Fruit fly (Drosophila melanogaster) whole organism, embryonic: ENCODE results near the gene CG34179.

Experiments
- B-H2 ChIP-seq: fragments of 200-800 bp; sonication (Bioruptor generic); optimal IDR thresholded peaks from 2 replicates; lab custom pipeline; 2018; ENCODE audit warnings: missing biosample characterization, mild to moderate bottlenecking, missing genetic modification characterization
- CG10274 ChIP-seq: fragments of 200-800 bp; sonication (Bioruptor generic); optimal IDR thresholded peaks from 3 replicates; lab custom pipeline; 2017; ENCODE audit warnings: missing biosample characterization, mild to moderate bottlenecking, missing genetic modification characterization
- CG10431 ChIP-seq: fragments of 200-800 bp; sonication (Bioruptor generic); optimal IDR thresholded peaks from 3 replicates; lab custom pipeline; 2018; ENCODE audit warnings: missing biosample characterization, mild to moderate bottlenecking, missing genetic modification characterization
- CG10543 ChIP-seq: fragments of 200-800 bp; sonication (Bioruptor generic); optimal IDR thresholded peaks from 3 replicates; lab custom pipeline; 2017; ENCODE audit warnings: missing biosample characterization, mild to moderate bottlenecking, missing genetic modification characterization, moderate library complexity
- CG13894 ChIP-seq: fragments of 200-800 bp; sonication (Bioruptor generic); optimal IDR thresholded peaks from 3 replicates; lab custom pipeline; 2018; ENCODE audit warnings: missing biosample characterization, mild to moderate bottlenecking, missing genetic modification characterization, moderate library complexity
- CG18262 ChIP-seq: fragments of 200-800 bp; optimal IDR thresholded peaks from 3 replicates; lab custom pipeline; 2019; ENCODE audit warnings: missing biosample characterization, mild to moderate bottlenecking, missing genetic modification characterization, moderate library complexity
- CG18619 ChIP-seq: fragments of 200-800 bp; sonication (Bioruptor generic); optimal IDR thresholded peaks from 3 replicates; lab custom pipeline; 2017; ENCODE audit warnings: missing biosample characterization, mild to moderate bottlenecking, missing genetic modification characterization
- CG2889 ChIP-seq: fragments of 200-800 bp; sonication (Bioruptor generic); IDR thresholded peaks from 3 replicates; pipeline ENCODE4 v1.3.6; 2022; ENCODE audit warnings: missing biosample characterization, missing genetic modification characterization
- CG4404 ChIP-seq: fragments of 200-800 bp; sonication (Bioruptor generic); IDR thresholded peaks from 2 replicates; pipeline ENCODE4 v1.3.6; 2022; ENCODE audit warnings: missing biosample characterization, missing genetic modification characterization
- CG6791 ChIP-seq: fragments of 200-800 bp; sonication (Bioruptor generic); IDR thresholded peaks from 3 replicates; pipeline ENCODE4 v1.3.6; 2022; ENCODE audit warnings: missing biosample characterization, missing genetic modification characterization; ENCODE audit not compliant: partially characterized antibody
- CG7372 ChIP-seq: fragments of 200-800 bp; sonication (Bioruptor generic); IDR thresholded peaks from 2 replicates; pipeline ENCODE4 v1.3.6; 2022; ENCODE audit warnings: missing biosample characterization, missing genetic modification characterization
- CG7928 ChIP-seq: fragments of 200-800 bp; sonication (Bioruptor generic); optimal IDR thresholded peaks from 2 replicates; lab custom pipeline; 2017; ENCODE audit warnings: missing biosample characterization, mild to moderate bottlenecking, missing genetic modification characterization
- CG8281 ChIP-seq: fragments of 200-800 bp; sonication (Bioruptor generic); optimal IDR thresholded peaks from 2 replicates; lab custom pipeline; 2018; ENCODE audit warnings: missing biosample characterization, mild to moderate bottlenecking, missing genetic modification characterization, moderate library complexity
- Doc2 ChIP-seq: fragments of 200-800 bp; sonication (Bioruptor generic); IDR thresholded peaks from 2 replicates; pipeline ENCODE4 v1.3.6; 2022; ENCODE audit warnings: missing biosample characterization, missing genetic modification characterization
- GATAe ChIP-seq: fragments of 200-800 bp; sonication (Bioruptor generic); conservative IDR thresholded peaks from 2 replicates; pipeline ENCODE4 v1.3.6; 2022; ENCODE audit warnings: missing biosample characterization, missing genetic modification characterization
- Hr78 ChIP-seq, 2 experiments: fragments of 200-800 bp in 1 of 2; fragments of >200 bp in 1 of 2; sonication (Bioruptor generic) in 1 of 2; optimal IDR thresholded peaks; 2 replicates each; lab custom pipeline; 2017 to 2019; ENCODE audit warnings: missing biosample characterization in 2 of 2, missing genetic modification characterization in 2 of 2, mild to moderate bottlenecking in 1 of 2, moderate library complexity in 1 of 2
- Med ChIP-seq: fragments of 200-800 bp; sonication (Bioruptor generic); peaks from one replicate; lab custom pipeline; 2016; ENCODE audit warnings: missing biosample characterization, missing genetic modification characterization, mild to moderate bottlenecking, inconsistent platforms, moderate library complexity
- NFAT ChIP-seq: fragments of 200-800 bp; sonication (Bioruptor generic); IDR thresholded peaks from 2 replicates; pipeline ENCODE4 v1.3.6; 2022; ENCODE audit warnings: missing biosample characterization, missing genetic modification characterization
- cato ChIP-seq: fragments of 200-800 bp; sonication (Bioruptor generic); optimal IDR thresholded peaks from 2 replicates; lab custom pipeline; 2016; ENCODE audit warnings: missing biosample characterization, missing genetic modification characterization, borderline replicate concordance
- crol ChIP-seq: fragments of 200-800 bp; sonication (Bioruptor generic); IDR thresholded peaks from 2 replicates; pipeline ENCODE4 v1.3.6; 2022; ENCODE audit warnings: missing biosample characterization, missing genetic modification characterization
- cwo ChIP-seq: fragments of 200-800 bp; sonication (Bioruptor generic); optimal IDR thresholded peaks from 3 replicates; lab custom pipeline; 2017; ENCODE audit warnings: missing biosample characterization, missing genetic modification characterization, mild to moderate bottlenecking, moderate library complexity, missing genetic modification reagents
- esg ChIP-seq: fragments of 200-800 bp; sonication (Bioruptor generic); conservative IDR thresholded peaks from 2 replicates; pipeline ENCODE4 v1.3.6; 2022; ENCODE audit warnings: missing biosample characterization, missing genetic modification characterization
- eve ChIP-seq, 2 experiments: fragments of >200 bp; optimal IDR thresholded peaks; 2 replicates each; lab custom pipeline; 2017; ENCODE audit warnings: missing biosample characterization in 2 of 2, missing genetic modification characterization in 2 of 2
- exex ChIP-seq: fragments of 200-800 bp; sonication (Bioruptor generic); optimal IDR thresholded peaks from 4 replicates; lab custom pipeline; 2018; ENCODE audit warnings: missing biosample characterization, mild to moderate bottlenecking, missing genetic modification characterization, moderate library complexity
- fd3F ChIP-seq: fragments of 200-800 bp; sonication (Bioruptor generic); optimal IDR thresholded peaks from 2 replicates; lab custom pipeline; 2018; ENCODE audit warnings: missing biosample characterization, mild to moderate bottlenecking, missing genetic modification characterization, moderate library complexity
- gce ChIP-seq: fragments of 200-800 bp; sonication (Bioruptor generic); IDR thresholded peaks from 3 replicates; pipeline ENCODE4 v1.3.6; 2022; ENCODE audit warnings: missing biosample characterization, missing genetic modification characterization
- grn ChIP-seq: fragments of 200-800 bp; sonication (Bioruptor generic); optimal IDR thresholded peaks from 3 replicates; lab custom pipeline; 2017; ENCODE audit warnings: missing biosample characterization, missing genetic modification characterization
- mirr ChIP-seq: fragments of 200-800 bp; sonication (Bioruptor generic); optimal IDR thresholded peaks from 3 replicates; lab custom pipeline; 2018; ENCODE audit warnings: missing biosample characterization, mild to moderate bottlenecking, missing genetic modification characterization
- nmo ChIP-seq: fragments of 200-800 bp; sonication (Bioruptor generic); optimal IDR thresholded peaks from 2 replicates; lab custom pipeline; 2018; ENCODE audit warnings: missing biosample characterization, mild to moderate bottlenecking, missing genetic modification characterization, moderate library complexity
- odd ChIP-seq: fragments of 200-800 bp; sonication (Bioruptor generic); optimal IDR thresholded peaks from 2 replicates; lab custom pipeline; 2017; ENCODE audit warnings: missing biosample characterization, mild to moderate bottlenecking, missing genetic modification characterization
- onecut ChIP-seq: fragments of 200-800 bp; sonication (Bioruptor generic); IDR thresholded peaks from 2 replicates; pipeline ENCODE4 v1.3.6; 2022; ENCODE audit warnings: missing biosample characterization, missing genetic modification characterization
- rib ChIP-seq: fragments of 200-800 bp; sonication (Bioruptor generic); IDR thresholded peaks from 2 replicates; pipeline ENCODE4 v1.3.6; 2022; ENCODE audit warnings: missing biosample characterization, missing genetic modification characterization
- schlank ChIP-seq: fragments of 200-800 bp; sonication (Bioruptor generic); optimal IDR thresholded peaks from 2 replicates; lab custom pipeline; 2018; ENCODE audit warnings: missing biosample characterization, mild to moderate bottlenecking, missing genetic modification characterization
- sd ChIP-seq: fragments of 200-800 bp; sonication (Bioruptor generic); optimal IDR thresholded peaks from 3 replicates; lab custom pipeline; 2018; ENCODE audit warnings: missing biosample characterization, mild to moderate bottlenecking, missing genetic modification characterization, moderate library complexity
- sens ChIP-seq: fragments of 200-800 bp; sonication (Bioruptor generic); peaks from one replicate; lab custom pipeline; 2016; ENCODE audit warnings: missing biosample characterization, missing genetic modification characterization
- seq ChIP-seq: fragments of 200-800 bp; sonication (Bioruptor generic); IDR thresholded peaks from 2 replicates; pipeline ENCODE4 v1.3.6; 2022; ENCODE audit warnings: missing biosample characterization, missing genetic modification characterization
- sob ChIP-seq: fragments of 200-800 bp; sonication (Bioruptor generic); IDR thresholded peaks from 2 replicates; pipeline ENCODE4 v1.3.6; 2022; ENCODE audit warnings: missing biosample characterization, missing genetic modification characterization
- sqz ChIP-seq: fragments of 200-800 bp; sonication (Bioruptor generic); optimal IDR thresholded peaks from 3 replicates; lab custom pipeline; 2018; ENCODE audit warnings: missing biosample characterization, mild to moderate bottlenecking, missing genetic modification characterization
- stwl ChIP-seq: fragments of 200-800 bp; sonication (Bioruptor generic); optimal IDR thresholded peaks from 3 replicates; lab custom pipeline; 2018; ENCODE audit warnings: missing biosample characterization, mild to moderate bottlenecking, missing genetic modification characterization, moderate library complexity
- sug ChIP-seq: fragments of 200-800 bp; optimal IDR thresholded peaks from 2 replicates; lab custom pipeline; 2019; ENCODE audit warnings: missing biosample characterization, mild to moderate bottlenecking, missing genetic modification characterization, moderate library complexity
- toy ChIP-seq: fragments of 200-800 bp; sonication (Bioruptor generic); IDR thresholded peaks from 2 replicates; pipeline ENCODE4 v1.3.6; 2022; ENCODE audit warnings: missing biosample characterization, missing genetic modification characterization
- vvl ChIP-seq: fragments of 200-800 bp; sonication (Bioruptor generic); IDR thresholded peaks from 2 replicates; pipeline ENCODE4 v1.3.6; 2022; ENCODE audit warnings: missing biosample characterization, missing genetic modification characterization
- wor ChIP-seq: fragments of 200-800 bp; sonication (Bioruptor generic); IDR thresholded peaks from 2 replicates; pipeline ENCODE4 v1.3.6; 2022; ENCODE audit warnings: missing biosample characterization, missing genetic modification characterization
- zen ChIP-seq: fragments of 200-800 bp; sonication (Bioruptor generic); optimal IDR thresholded peaks from 3 replicates; lab custom pipeline; 2018; ENCODE audit warnings: missing biosample characterization, mild to moderate bottlenecking, missing genetic modification characterization, moderate library complexity
- zf30C ChIP-seq: fragments of 200-800 bp; sonication (Bioruptor generic); optimal IDR thresholded peaks from 3 replicates; lab custom pipeline; 2018; ENCODE audit warnings: missing biosample characterization, mild to moderate bottlenecking, missing genetic modification characterization

Gene CG34179

dm6 chr2L:6090365-6090764, 41.9 kb upstream of the CG34179 start (continued):
- TF ChIP-seq sqz (GFP tag; lab: Kevin White, UChicago) (peak; percentile 15), onecut (GFP tag; lab: Robert Waterston, UW) (0 out of 2 replicates have a peak, but pooled peaks have one; percentile 2), sd (tag; lab: Kevin White, UChicago) (peak; percentile 81), CG10543 (GFP tag; lab: Kevin White, UChicago) (peak; percentile 68), fd3F (GFP tag; lab: Kevin White, UChicago) (no peak), stwl (tag; lab: Kevin White, UChicago) (no peak), vvl (GFP tag; lab: Robert Waterston, UW) (peak; percentile 19; the same call in 1 of the 2 replicates), eve (GFP tag; optimal IDR thresholded peaks at IDR 0.05; lab: Kevin White, UChicago) (no peak), rib (GFP tag; lab: Robert Waterston, UW) (peak; percentile 69; the same call in 1 of the 2 replicates), CG13894 (tag; lab: Kevin White, UChicago) (peak; percentile 28), Hr78 (GFP tag; optimal IDR thresholded peaks at IDR 0.05; lab: Kevin White, UChicago) (peak in 1 of 2 experiments; percentile 77), CG2889 (no peak), B-H2 (GFP tag; lab: Kevin White, UChicago) (peak; percentile 16), cwo (peak; percentile 68), sob (no peak), sug (tag; lab: Kevin White, UChicago) (peak; percentile 60), crol (GFP tag; lab: Robert Waterston, UW) (peak; percentile 79), CG4404 (GFP tag; lab: Robert Waterston, UW) (no peak)
- TF ChIP-seq, all 482 proteins: peak for 36

- TF ChIP-seq nmo: no peak
- peak; percentile 59 for TF ChIP-seq sd (tag; lab: Kevin White, UChicago)
- peak; percentile 89 for TF ChIP-seq mirr (GFP tag; lab: Kevin White, UChicago)
- TF ChIP-seq cato: no peak
- TF ChIP-seq exex (tag; lab: Kevin White, UChicago): peak; percentile 68
- TF ChIP-seq grn (GFP tag; lab: Kevin White, UChicago): peak; percentile 61
- TF ChIP-seq CG7372 (GFP tag; lab: Robert Waterston, UW): no peak
- TF ChIP-seq wor (GFP tag; lab: Robert Waterston, UW): no peak
- TF ChIP-seq seq (GFP tag; lab: Robert Waterston, UW): no peak
- TF ChIP-seq CG10274 (GFP tag; lab: Kevin White, UChicago): no peak
- TF ChIP-seq GATAe (GFP tag; lab: Robert Waterston, UW): peak; percentile 80
- TF ChIP-seq sens (GFP tag; lab: Kevin White, UChicago): peak; percentile 2
- TF ChIP-seq Med: peak; percentile 19
These were observed 41.2 kb upstream of the CG34179 start for dm6 chr2L:6089604-6090198.

dm6 chr2L:6088371-6089365, 40.2 kb upstream of the CG34179 start:
- TF ChIP-seq CG10431 (GFP tag; lab: Kevin White, UChicago): peak; percentile 22
- peak; percentile 77; the same call in 2 of the 3 replicates for TF ChIP-seq gce (GFP tag; lab: Robert Waterston, UW)
- TF ChIP-seq zen (tag; lab: Kevin White, UChicago): peak; percentile 67
- no peak for TF ChIP-seq Doc2
- TF ChIP-seq toy (GFP tag; lab: Robert Waterston, UW): no peak
- TF ChIP-seq CG8281: peak; percentile 39
- TF ChIP-seq CG18262 (tag; lab: Kevin White, UChicago): no peak
- no peak for TF ChIP-seq schlank
- no peak for TF ChIP-seq wor (GFP tag; lab: Robert Waterston, UW)
- TF ChIP-seq CG18619: peak; percentile 62
- TF ChIP-seq esg (GFP tag; lab: Robert Waterston, UW): no peak
- no peak for TF ChIP-seq CG7928 (GFP tag; lab: Kevin White, UChicago)
- peak; percentile 51; the same call in 1 of the 2 replicates for TF ChIP-seq NFAT (GFP tag; lab: Robert Waterston, UW)
- TF ChIP-seq odd (GFP tag; lab: Kevin White, UChicago): no peak
- peak; percentile 29 for TF ChIP-seq zf30C
- TF ChIP-seq CG6791 (GFP tag; lab: Robert Waterston, UW): peak; percentile 74
